Worm (Caenorhabditis elegans): ENCODE data around the gene cup-4.

Gene cup-4

ce11 chrIII:7891573-7892306, 25.5 kb downstream of the cup-4 start, which contains the start of the genes ZK688.5 and fahd-1:
Gene ZK688.5 (minus strand): TSS chrIII:7891623.
Gene fahd-1 (plus strand): TSS chrIII:7892256.
- TF ChIP-seq rpc-1 (optimal IDR thresholded peaks at IDR 0.05) (no peak), rpc-1 (tag; optimal IDR thresholded peaks at IDR 0.05) (no peak), unc-130 (GFP tag; optimal IDR thresholded peaks at IDR 0.05) (no peak), F23B12.7 (tag; optimal IDR thresholded peaks at IDR 0.05; ENCODE audit: insufficient read depth) (no peak), ceh-79 (tag; optimal IDR thresholded peaks at IDR 0.05) (no peak), mcd-1 (GFP tag; IDR thresholded peaks at IDR 0.05) (no peak; the same call in 1 of the 2 replicates), atf-7 (tag; optimal IDR thresholded peaks at IDR 0.05) (no peak), repo-1 (tag; optimal IDR thresholded peaks at IDR 0.05) (no peak), ccch-3 (GFP tag; optimal IDR thresholded peaks at IDR 0.05) (no peak), B0336.3 (GFP tag; IDR thresholded peaks at IDR 0.05) (0 out of 2 replicates have a peak, but pooled peaks have one; percentile 52), snpc-1.1 (tag; optimal IDR thresholded peaks at IDR 0.05; ENCODE audit: insufficient read depth) (no peak), ztf-28 (GFP tag; IDR thresholded peaks at IDR 0.05) (no peak), Y56A3A.18 (GFP tag; IDR thresholded peaks at IDR 0.05) (no peak), Y53G8AR.9 (GFP tag; conservative IDR thresholded peaks at IDR 0.05) (peak; percentile 56; the same call in 1 of the 2 replicates), lin-26 (GFP tag; IDR thresholded peaks at IDR 0.05) (0 out of 2 replicates have a peak, but pooled peaks have one; percentile 25), F52B5.7 (tag; optimal IDR thresholded peaks at IDR 0.05) (no peak), pbrm-1 (GFP tag; IDR thresholded peaks at IDR 0.05) (0 out of 2 replicates have a peak, but pooled peaks have one; percentile 26), nhr-179 (tag; optimal IDR thresholded peaks at IDR 0.05) (no peak), rcor-1 (GFP tag; IDR thresholded peaks at IDR 0.05) (no peak; the same call in 1 of the 2 replicates), let-607 (tag; optimal IDR thresholded peaks at IDR 0.05) (peak; percentile 27 to 51), F57A8.1 (GFP tag; optimal IDR thresholded peaks at IDR 0.05) (no peak), ceh-91 (GFP tag; IDR thresholded peaks at IDR 0.05) (no peak), C17E4.6 (GFP tag; IDR thresholded peaks at IDR 0.05) (no peak), B0035.1 (tag; optimal IDR thresholded peaks at IDR 0.05) (no peak), nhr-120 (GFP tag; IDR thresholded peaks at IDR 0.05) (no peak), F49E8.2 (tag; optimal IDR thresholded peaks at IDR 0.05; ENCODE audit: insufficient read depth) (no peak), ceh-40 (GFP tag; IDR thresholded peaks at IDR 0.05) (no peak), F22D6.2 (tag; optimal IDR thresholded peaks at IDR 0.05) (no peak), ztf-3 (GFP tag; optimal IDR thresholded peaks at IDR 0.05) (no peak), mel-28 (tag; optimal IDR thresholded peaks at IDR 0.05; ENCODE audit: borderline replicate concordance) (no peak), F10E7.11 (tag; optimal IDR thresholded peaks at IDR 0.05) (no peak), mxl-1 (tag; optimal IDR thresholded peaks at IDR 0.05) (no peak), F39B2.1 (GFP tag; IDR thresholded peaks at IDR 0.05) (no peak), ztf-18 (tag; optimal IDR thresholded peaks at IDR 0.05) (no peak), D2030.7 (GFP tag; IDR thresholded peaks at IDR 0.05) (no peak), nhr-80 (tag; optimal IDR thresholded peaks at IDR 0.05) (peak; percentile 91), nhr-90 (tag; optimal IDR thresholded peaks at IDR 0.05) (no peak), sea-2 (GFP tag; IDR thresholded peaks at IDR 0.05) (no peak), ceh-58 (GFP tag; IDR thresholded peaks at IDR 0.05) (no peak), attf-3 (GFP tag; conservative IDR thresholded peaks at IDR 0.05) (0 out of 2 replicates have a peak, but pooled peaks have one; percentile 22), let-526 (GFP tag; IDR thresholded peaks at IDR 0.05) (peak; percentile 50; the same call in 1 of the 2 replicates), egl-44 (GFP tag; IDR thresholded peaks at IDR 0.05) (no peak), athp-1 (tag; optimal IDR thresholded peaks at IDR 0.05) (no peak), akir-1 (GFP tag; optimal IDR thresholded peaks at IDR 0.05) (no peak), ZK185.1 (tag; optimal IDR thresholded peaks at IDR 0.05; ENCODE audit: poor library complexity, severe bottlenecking) (peak; percentile 26), lir-1 (GFP tag; conservative IDR thresholded peaks at IDR 0.05) (no peak), dpl-1 (GFP tag; optimal IDR thresholded peaks at IDR 0.05) (no peak), ekl-4 (GFP tag; IDR thresholded peaks at IDR 0.05) (no peak)
